Fruit fly (Drosophila melanogaster) whole organism, prepupa: Measurements from ENCODE around the gene CG3223.
"Not testable (repeated sequence)": the region's sequence is repeated elsewhere in the genome, so short reads cannot be mapped to it uniquely, and the experiment has no call there.

ENCODE experiments used
- CG1621 ChIP-seq: fragments of 200-800 bp; sonication (Bioruptor generic); optimal IDR thresholded peaks from 3 replicates; lab custom pipeline; 2018; ENCODE audit warnings: missing biosample characterization, mild to moderate bottlenecking, missing genetic modification characterization
- CG6276 ChIP-seq: fragments of 200-800 bp; sonication (Bioruptor generic); optimal IDR thresholded peaks from 2 replicates; lab custom pipeline; 2017; ENCODE audit warnings: missing biosample characterization, mild to moderate bottlenecking, missing genetic modification characterization
- CG8632 ChIP-seq: fragments of 200-800 bp; sonication (Bioruptor generic); optimal IDR thresholded peaks from 3 replicates; lab custom pipeline; 2016; ENCODE audit warnings: missing biosample characterization, missing genetic modification characterization
- Gug ChIP-seq: fragments of 200-800 bp; sonication (Bioruptor generic); IDR thresholded peaks from 2 replicates; pipeline ENCODE4 v1.3.6; 2022; ENCODE audit warnings: missing biosample characterization, missing genetic modification characterization
- Lpt ChIP-seq: fragments of 200-800 bp; sonication (Bioruptor generic); optimal IDR thresholded peaks from 3 replicates; lab custom pipeline; 2016; ENCODE audit warnings: missing biosample characterization, missing genetic modification characterization
- Smox ChIP-seq: fragments of 200-800 bp; sonication (Bioruptor generic); optimal IDR thresholded peaks from 3 replicates; lab custom pipeline; 2016; ENCODE audit warnings: missing biosample characterization, missing genetic modification characterization
- Sox102F ChIP-seq: fragments of 200-800 bp; sonication (Bioruptor generic); optimal IDR thresholded peaks from 2 replicates; lab custom pipeline; 2016; ENCODE audit warnings: missing biosample characterization, mild to moderate bottlenecking, missing genetic modification characterization

- TF ChIP-seq CG1621 (tag; lab: Kevin White, UChicago); Sox102F (GFP tag; lab: Kevin White, UChicago); Smox (GFP tag; lab: Kevin White, UChicago); Lpt (GFP tag; lab: Kevin White, UChicago); CG8632 (GFP tag; lab: Kevin White, UChicago); CG6276 (GFP tag; lab: Kevin White, UChicago); Gug (GFP tag; lab: Robert Waterston, UW): not testable (repeated sequence)
Measured at dm6 chr3R:8048867-8049266, 39.7 kb downstream of the CG3223 start, which contains the start of gene CG43618.
